Fruit fly (Drosophila melanogaster) whole organism, embryonic: Measurements from ENCODE around the gene Pdxk.

Source experiments
- CG10267 ChIP-seq: fragments of 200-800 bp; sonication (Bioruptor generic); optimal IDR thresholded peaks from 2 replicates; lab custom pipeline; 2018; ENCODE audit warnings: missing biosample characterization, mild to moderate bottlenecking, missing genetic modification characterization, moderate library complexity
- CG17612 ChIP-seq: fragments of 200-800 bp; sonication (Bioruptor generic); IDR thresholded peaks from 2 replicates; pipeline ENCODE4 v1.3.6; 2022; ENCODE audit warnings: missing biosample characterization, missing genetic modification characterization
- Dip2 ChIP-seq: fragments of 200-800 bp; sonication (Bioruptor generic); IDR thresholded peaks from 2 replicates; pipeline ENCODE4 v1.3.6; 2022; ENCODE audit warnings: missing biosample characterization, missing genetic modification characterization
- Gug ChIP-seq: fragments of 200-800 bp; sonication (Bioruptor generic); IDR thresholded peaks from 4 replicates; pipeline ENCODE4 v1.3.6; 2022; ENCODE audit warnings: missing biosample characterization, missing genetic modification characterization
- Lpt ChIP-seq: fragments of >200 bp; optimal IDR thresholded peaks from 2 replicates; lab custom pipeline; 2018; ENCODE audit warnings: missing biosample characterization, missing genetic modification characterization
- Side ChIP-seq: fragments of 200-800 bp; sonication (Bioruptor generic); optimal IDR thresholded peaks from 2 replicates; lab custom pipeline; 2016; ENCODE audit warnings: missing biosample characterization, missing genetic modification characterization
- Xrp1 ChIP-seq: fragments of 200-800 bp; sonication (Bioruptor generic); IDR thresholded peaks from 2 replicates; pipeline ENCODE4 v1.3.6; 2022; ENCODE audit warnings: missing biosample characterization, missing genetic modification characterization
- crol ChIP-seq: fragments of 200-800 bp; sonication (Bioruptor generic); IDR thresholded peaks from 2 replicates; pipeline ENCODE4 v1.3.6; 2022; ENCODE audit warnings: missing biosample characterization, missing genetic modification characterization

DNA sequence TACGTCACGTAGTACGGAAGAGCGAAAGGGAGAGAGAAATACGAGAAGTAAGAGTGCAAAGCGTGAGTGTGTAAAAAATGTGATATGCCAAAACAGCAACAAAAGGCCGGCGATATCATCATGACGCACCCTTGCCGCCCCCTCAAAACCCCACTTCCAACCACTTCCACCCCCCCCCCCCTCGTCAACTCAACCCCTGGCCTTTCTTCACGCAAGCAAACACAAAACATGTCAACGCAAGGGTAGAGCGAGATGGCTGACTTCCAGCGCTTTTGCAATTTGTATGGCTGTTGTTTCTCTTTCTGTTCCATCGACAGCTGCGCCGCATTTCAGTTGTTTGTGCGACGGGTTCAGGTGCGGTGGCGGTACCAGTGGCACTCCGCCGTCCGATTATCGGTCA, 24.4 kb upstream of the Pdxk start:
- TF ChIP-seq Xrp1 (GFP tag; lab: Robert Waterston, UW) (no peak), crol (GFP tag; lab: Robert Waterston, UW) (peak; percentile 98), Side (GFP tag; lab: Kevin White, UChicago) (no peak), Lpt (GFP tag; lab: Kevin White, UChicago) (no peak), CG17612 (no peak), Gug (GFP tag; lab: Robert Waterston, UW) (no peak), CG10267 (no peak), Dip2 (GFP tag; lab: Robert Waterston, UW) (no peak)
